Fruit fly (Drosophila melanogaster): ENCODE results near the gene mkg-p.
A peak's percentile ranks its signal among the peaks of the same experiment; 100 is the strongest.

Gene mkg-p

dm6 chr3L:8360643-8361110, 44.4 kb downstream of the mkg-p start, which contains the start of gene Idh (continued):
- TF ChIP-seq Stat92E (GFP tag; optimal IDR thresholded peaks at IDR 0.05) (peak in 1 of 3 experiments; percentile 19), Awh (GFP tag; IDR thresholded peaks at IDR 0.05) (no peak), CG9797 (GFP tag; optimal IDR thresholded peaks at IDR 0.05) (no peak), BtbVII (GFP tag; optimal IDR thresholded peaks at IDR 0.05) (peak; percentile 2), CG15479 (GFP tag; optimal IDR thresholded peaks at IDR 0.05) (no peak), repo (GFP tag; optimal IDR thresholded peaks at IDR 0.05) (no peak), slou (GFP tag; optimal IDR thresholded peaks at IDR 0.05) (no peak), Jarid2 (GFP tag; optimal IDR thresholded peaks at IDR 0.05) (peak; percentile 88), CG10366 (GFP tag; IDR thresholded peaks at IDR 0.05) (no peak), CG17802 (tag; optimal IDR thresholded peaks at IDR 0.05) (no peak), CG2116 (GFP tag; optimal IDR thresholded peaks at IDR 0.05) (no peak), chif (GFP tag; optimal IDR thresholded peaks at IDR 0.05) (no peak), CG9609 (GFP tag; optimal IDR thresholded peaks at IDR 0.05) (no peak), Sin3A (optimal IDR thresholded peaks at IDR 0.05) (no peak), Usf (GFP tag; optimal IDR thresholded peaks at IDR 0.05) (no peak), Nf-YA (GFP tag; IDR thresholded peaks at IDR 0.05) (no peak), tap (tag; optimal IDR thresholded peaks at IDR 0.05) (no peak), Rx (GFP tag; IDR thresholded peaks at IDR 0.05) (no peak), eve (GFP tag; optimal IDR thresholded peaks at IDR 0.05) (no peak), Oli (tag; optimal IDR thresholded peaks at IDR 0.05) (no peak), CG8281 (tag; optimal IDR thresholded peaks at IDR 0.05) (no peak), CG7786 (GFP tag; optimal IDR thresholded peaks at IDR 0.05) (no peak), dpn (GFP tag; optimal IDR thresholded peaks at IDR 0.05) (no peak), Nf-YB (GFP tag; optimal IDR thresholded peaks at IDR 0.05) (no peak), Dll (GFP tag; IDR thresholded peaks at IDR 0.05; ENCODE audit: partially characterized antibody) (peak; percentile 36; the same call in 1 of the 4 replicates), hb (GFP tag; IDR thresholded peaks at IDR 0.05; ENCODE audit: partially characterized antibody) (no peak), sr (GFP tag; IDR thresholded peaks at IDR 0.05) (no peak), jing (GFP tag; optimal IDR thresholded peaks at IDR 0.05) (no peak), lola (GFP tag; optimal IDR thresholded peaks at IDR 0.05) (no peak), CG12104 (GFP tag; optimal IDR thresholded peaks at IDR 0.05) (no peak), CG2678 (tag; optimal IDR thresholded peaks at IDR 0.05) (peak; percentile 41), scrt (GFP tag; optimal IDR thresholded peaks at IDR 0.05) (peak; percentile 48), row (GFP tag; IDR thresholded peaks at IDR 0.05) (no peak), CG9876 (GFP tag; optimal IDR thresholded peaks at IDR 0.05) (no peak), en (GFP tag; optimal IDR thresholded peaks at IDR 0.05) (no peak), mam (GFP tag; optimal IDR thresholded peaks at IDR 0.05) (no peak), phol (tag; optimal IDR thresholded peaks at IDR 0.05) (no peak), ttk (GFP tag; IDR thresholded peaks at IDR 0.05) (no peak), HLH3B (GFP tag; IDR thresholded peaks at IDR 0.05) (no peak), Atf6 (GFP tag; IDR thresholded peaks at IDR 0.05) (peak; percentile 47; the same call in 1 of the 2 replicates), CG11456 (GFP tag; IDR thresholded peaks at IDR 0.05) (no peak), Six4 (GFP tag; optimal IDR thresholded peaks at IDR 0.05) (no peak), hth (optimal IDR thresholded peaks at IDR 0.05) (no peak), CG8765 (GFP tag; IDR thresholded peaks at IDR 0.05) (no peak), CG10209 (GFP tag; optimal IDR thresholded peaks at IDR 0.05) (no peak), wek (GFP tag; optimal IDR thresholded peaks at IDR 0.05) (no peak), CG12659 (GFP tag; optimal IDR thresholded peaks at IDR 0.05) (peak; percentile 24), inv (GFP tag; IDR thresholded peaks at IDR 0.05; ENCODE audit: partially characterized antibody) (no peak), Dek (tag; optimal IDR thresholded peaks at IDR 0.05) (no peak), maf-S (GFP tag; optimal IDR thresholded peaks at IDR 0.05) (no peak), CG17186 (GFP tag; optimal IDR thresholded peaks at IDR 0.05) (no peak)

Measured in whole organism, embryonic.